Worm (Caenorhabditis elegans): ENCODE results near the gene ipla-3.

The ipla-3 gene

ce11 chrV:20705125-20705524, 23.9 kb downstream of the ipla-3 start:
- 0 out of 2 replicates have a peak, but pooled peaks have one; percentile 35 for TF ChIP-seq zfh-2 (GFP tag; conservative IDR thresholded peaks at IDR 0.05)
- TF ChIP-seq F39B2.1 (GFP tag; IDR thresholded peaks at IDR 0.05) = 0 out of 2 replicates have a peak, but pooled peaks have one; percentile 12
- peak; percentile 60; the same call in 1 of the 2 replicates for TF ChIP-seq egrh-3 (GFP tag; IDR thresholded peaks at IDR 0.05)

ce11 chrV:20703998-20704572, 25.0 kb downstream of the ipla-3 start, which contains the start of the genes F53F8.5 and F53F8.6:
F53F8.5 (minus strand) TSS chrV:20704049.
F53F8.6 (plus strand) TSS chrV:20704227.
- TF ChIP-seq madf-6 (GFP tag; IDR thresholded peaks at IDR 0.05) (peak; percentile 46; the same call in 1 of the 2 replicates), mel-28 (tag; optimal IDR thresholded peaks at IDR 0.05; ENCODE audit: borderline replicate concordance) (no peak), cebp-1 (GFP tag; IDR thresholded peaks at IDR 0.05) (no peak), cebp-1 (tag; optimal IDR thresholded peaks at IDR 0.05) (peak; percentile 11), F23B12.7 (tag; optimal IDR thresholded peaks at IDR 0.05; ENCODE audit: insufficient read depth) (no peak), ceh-27 (GFP tag; optimal IDR thresholded peaks at IDR 0.05) (no peak), xnd-1 (tag; optimal IDR thresholded peaks at IDR 0.05) (no peak), T26A5.8 (tag; optimal IDR thresholded peaks at IDR 0.05) (no peak), B0336.3 (GFP tag; IDR thresholded peaks at IDR 0.05) (no peak), somi-1 (GFP tag; optimal IDR thresholded peaks at IDR 0.05) (no peak), lin-40 (tag; optimal IDR thresholded peaks at IDR 0.05) (peak; percentile 2), hmg-1.2 (GFP tag; IDR thresholded peaks at IDR 0.05) (peak; percentile 96), B0261.1 (tag; optimal IDR thresholded peaks at IDR 0.05) (no peak), hlh-26 (GFP tag; conservative IDR thresholded peaks at IDR 0.05) (no peak), sptf-2 (GFP tag; optimal IDR thresholded peaks at IDR 0.05) (no peak), atf-7 (tag; optimal IDR thresholded peaks at IDR 0.05) (no peak), let-526 (GFP tag; IDR thresholded peaks at IDR 0.05) (no peak), hsf-1 (GFP tag; IDR thresholded peaks at IDR 0.05) (no peak), nhr-90 (tag; optimal IDR thresholded peaks at IDR 0.05) (no peak), F52B5.7 (tag; optimal IDR thresholded peaks at IDR 0.05) (no peak), mes-4 (tag; optimal IDR thresholded peaks at IDR 0.05) (no peak), attf-3 (GFP tag; conservative IDR thresholded peaks at IDR 0.05) (peak; percentile 97), egl-18 (GFP tag; IDR thresholded peaks at IDR 0.05) (no peak), ztf-22 (GFP tag; optimal IDR thresholded peaks at IDR 0.05) (no peak), hrde-1 (tag; optimal IDR thresholded peaks at IDR 0.05; ENCODE audit: borderline replicate concordance) (no peak), madf-3 (GFP tag; IDR thresholded peaks at IDR 0.05) (no peak), ztf-3 (GFP tag; optimal IDR thresholded peaks at IDR 0.05) (no peak), Y67H2A.10 (GFP tag; conservative IDR thresholded peaks at IDR 0.05) (no peak), pbrm-1 (GFP tag; IDR thresholded peaks at IDR 0.05) (no peak), Y95B8A.8 (GFP tag; IDR thresholded peaks at IDR 0.05) (no peak), athp-1 (tag; optimal IDR thresholded peaks at IDR 0.05) (no peak), ceh-40 (GFP tag; IDR thresholded peaks at IDR 0.05) (no peak), lin-54 (GFP tag; optimal IDR thresholded peaks at IDR 0.05) (peak; percentile 49), K11D2.4 (GFP tag; IDR thresholded peaks at IDR 0.05) (no peak), Y56A3A.18 (GFP tag; IDR thresholded peaks at IDR 0.05) (no peak), nhr-179 (tag; optimal IDR thresholded peaks at IDR 0.05) (no peak), ekl-4 (GFP tag; IDR thresholded peaks at IDR 0.05) (no peak), F37B4.10 (GFP tag; IDR thresholded peaks at IDR 0.05) (no peak), F33H1.4 (GFP tag; IDR thresholded peaks at IDR 0.05) (no peak), K12H6.12 (tag; optimal IDR thresholded peaks at IDR 0.05) (no peak), mxl-1 (tag; optimal IDR thresholded peaks at IDR 0.05) (no peak), ccch-3 (GFP tag; optimal IDR thresholded peaks at IDR 0.05) (no peak), madf-8 (GFP tag; conservative IDR thresholded peaks at IDR 0.05) (no peak), B0035.1 (tag; optimal IDR thresholded peaks at IDR 0.05) (no peak)
